Worm (Caenorhabditis elegans) whole organism, young adult: ENCODE data around the gene ceh-13.

Experiments used
- F22D6.2 ChIP-seq: sonication (generic microtip); optimal IDR thresholded peaks from 2 replicates; lab custom pipeline; 2016; ENCODE audit warnings: mild to moderate bottlenecking, missing genetic modification characterization, missing compliant biosample characterization
- F33H1.4 ChIP-seq: fragments of 200-800 bp; sonication (Bioruptor generic); IDR thresholded peaks from 2 replicates; pipeline ENCODE4 v1.3.6; 2022; ENCODE audit warnings: missing genetic modification reagents, missing genetic modification characterization, missing compliant biosample characterization
- F57A8.1 ChIP-seq: fragments of 200-800 bp; sonication (Bioruptor generic); optimal IDR thresholded peaks from 2 replicates; lab custom pipeline; 2018; ENCODE audit warnings: mild to moderate bottlenecking, missing genetic modification characterization, moderate library complexity, missing compliant biosample characterization
- K11D2.4 ChIP-seq: fragments of 200-800 bp; sonication (Bioruptor generic); IDR thresholded peaks from 2 replicates; pipeline ENCODE4 v1.3.6; 2022; ENCODE audit warnings: missing genetic modification reagents, missing genetic modification characterization, missing compliant biosample characterization
- K12H6.12 ChIP-seq: fragments of 200-800 bp; sonication (Bioruptor generic); optimal IDR thresholded peaks from 2 replicates; lab custom pipeline; 2018; ENCODE audit warnings: mild to moderate bottlenecking, missing genetic modification characterization, missing compliant biosample characterization
- T07F8.4 ChIP-seq: sonication (generic microtip); optimal IDR thresholded peaks from 2 replicates; lab custom pipeline; 2016; ENCODE audit warnings: mild to moderate bottlenecking, missing genetic modification characterization, moderate library complexity, missing compliant biosample characterization
- Y53F4B.3 ChIP-seq: fragments of 200-800 bp; sonication (Bioruptor generic); IDR thresholded peaks from 2 replicates; pipeline ENCODE4 v1.3.6; 2022; ENCODE audit warnings: missing genetic modification reagents, missing genetic modification characterization, missing compliant biosample characterization
- Y67H2A.10 ChIP-seq: fragments of 200-800 bp; sonication (Bioruptor generic); conservative IDR thresholded peaks from 2 replicates; pipeline ENCODE4 v1.3.6; 2022; ENCODE audit warnings: missing genetic modification reagents, missing genetic modification characterization, missing compliant biosample characterization
- Y95B8A.8 ChIP-seq: fragments of 200-800 bp; sonication (Bioruptor generic); IDR thresholded peaks from 2 replicates; pipeline ENCODE4 v1.3.6; 2022; ENCODE audit warnings: missing genetic modification reagents, missing genetic modification characterization, missing compliant biosample characterization
- ZK185.1 ChIP-seq: sonication (generic microtip); optimal IDR thresholded peaks from 2 replicates; lab custom pipeline; 2016; ENCODE audit warnings: mild to moderate bottlenecking, missing genetic modification characterization, missing compliant biosample characterization; ENCODE audit not compliant: poor library complexity, severe bottlenecking
- ama-1 ChIP-seq, 3 experiments: fragments of 150-350 bp in 1 of 3; sonication (generic microtip) in 2 of 3; optimal IDR thresholded peaks; 2 replicates each; lab custom pipeline; 2014 to 2018; ENCODE audit warnings: missing biosample characterization in 2 of 3, missing genetic modification characterization in 2 of 3, missing genetic modification reagents in 2 of 3
- attf-3 ChIP-seq: fragments of 200-800 bp; sonication (Bioruptor generic); conservative IDR thresholded peaks from 2 replicates; pipeline ENCODE4 v1.3.6; 2022; ENCODE audit warnings: missing genetic modification reagents, missing genetic modification characterization, missing compliant biosample characterization
- bed-1 ChIP-seq: fragments of 200-800 bp; sonication (Bioruptor generic); IDR thresholded peaks from 2 replicates; pipeline ENCODE4 v1.3.6; 2022; ENCODE audit warnings: missing genetic modification reagents, missing genetic modification characterization, missing compliant biosample characterization
- ceh-91 ChIP-seq: fragments of 200-800 bp; sonication (Bioruptor generic); IDR thresholded peaks from 2 replicates; pipeline ENCODE4 v1.3.6; 2022; ENCODE audit warnings: missing genetic modification reagents, missing genetic modification characterization, missing compliant biosample characterization
- die-1 ChIP-seq: sonication (generic microtip); optimal IDR thresholded peaks from 2 replicates; lab custom pipeline; 2016; ENCODE audit warnings: missing genotype, mild to moderate bottlenecking, missing genetic modification characterization, missing compliant biosample characterization
- egl-18 ChIP-seq: fragments of 200-800 bp; sonication (Bioruptor generic); IDR thresholded peaks from 2 replicates; pipeline ENCODE4 v1.3.6; 2022; ENCODE audit warnings: missing genetic modification reagents, missing genetic modification characterization, missing compliant biosample characterization
- hlh-26 ChIP-seq: fragments of 200-800 bp; sonication (Bioruptor generic); conservative IDR thresholded peaks from 2 replicates; pipeline ENCODE4 v1.3.6; 2022; ENCODE audit warnings: missing genetic modification reagents, missing genetic modification characterization, missing compliant biosample characterization
- lin-40 ChIP-seq: sonication (generic microtip); optimal IDR thresholded peaks from 2 replicates; lab custom pipeline; 2016; ENCODE audit warnings: missing genetic modification characterization, mild to moderate bottlenecking, missing compliant biosample characterization, missing genotype, missing genetic modification reagents
- lin-54 ChIP-seq: fragments of 200-800 bp; sonication (Bioruptor generic); optimal IDR thresholded peaks from 2 replicates; lab custom pipeline; 2018; ENCODE audit warnings: mild to moderate bottlenecking, missing genetic modification characterization, missing compliant biosample characterization
- lir-1 ChIP-seq: fragments of 200-800 bp; sonication (Bioruptor generic); conservative IDR thresholded peaks from 2 replicates; pipeline ENCODE4 v1.3.6; 2022; ENCODE audit warnings: missing genetic modification reagents, missing genetic modification characterization, missing compliant biosample characterization
- lsy-27 ChIP-seq: sonication (generic microtip); optimal IDR thresholded peaks from 2 replicates; lab custom pipeline; 2017; ENCODE audit warnings: missing genetic modification characterization, mild to moderate bottlenecking, missing compliant biosample characterization, antibody characterized with exemption, missing genotype, borderline replicate concordance; ENCODE audit not compliant: insufficient read depth
- madf-10 ChIP-seq: sonication (generic microtip); optimal IDR thresholded peaks from 2 replicates; lab custom pipeline; 2016; ENCODE audit warnings: mild to moderate bottlenecking, missing genetic modification characterization, missing compliant biosample characterization
- madf-3 ChIP-seq: fragments of 200-800 bp; sonication (Bioruptor generic); IDR thresholded peaks from 2 replicates; pipeline ENCODE4 v1.3.6; 2022; ENCODE audit warnings: missing genetic modification reagents, missing genetic modification characterization, missing compliant biosample characterization
- mcd-1 ChIP-seq: fragments of 200-800 bp; sonication (Bioruptor generic); IDR thresholded peaks from 2 replicates; pipeline ENCODE4 v1.3.6; 2022; ENCODE audit warnings: missing genetic modification reagents, missing genetic modification characterization, missing compliant biosample characterization
- mel-28 ChIP-seq: sonication (generic microtip); optimal IDR thresholded peaks from 2 replicates; lab custom pipeline; 2016; ENCODE audit warnings: borderline replicate concordance, mild to moderate bottlenecking, missing genetic modification characterization, missing compliant biosample characterization
- nfya-2 ChIP-seq: fragments of 200-800 bp; sonication (Bioruptor generic); IDR thresholded peaks from 2 replicates; pipeline ENCODE4 v1.3.6; 2022; ENCODE audit warnings: missing genetic modification reagents, missing genetic modification characterization, missing compliant biosample characterization
- nhr-80 ChIP-seq: sonication (generic microtip); optimal IDR thresholded peaks from 2 replicates; lab custom pipeline; 2016; ENCODE audit warnings: missing genetic modification characterization, missing compliant biosample characterization
- repo-1 ChIP-seq: sonication (generic microtip); optimal IDR thresholded peaks from 2 replicates; lab custom pipeline; 2017; ENCODE audit warnings: mild to moderate bottlenecking, missing genetic modification characterization, missing compliant biosample characterization
- tbp1 ChIP-seq: fragments of 200-800 bp; sonication (Bioruptor generic); optimal IDR thresholded peaks from 2 replicates; lab custom pipeline; 2018; ENCODE audit warnings: mild to moderate bottlenecking, missing genetic modification characterization, missing compliant biosample characterization
- tbx-9 ChIP-seq: sonication (generic microtip); optimal IDR thresholded peaks from 2 replicates; lab custom pipeline; 2016; ENCODE audit warnings: borderline replicate concordance, missing genetic modification characterization, inconsistent platforms, missing compliant biosample characterization
- tlf-1 ChIP-seq: fragments of 200-800 bp; sonication (Bioruptor generic); optimal IDR thresholded peaks from 2 replicates; lab custom pipeline; 2018; ENCODE audit warnings: mild to moderate bottlenecking, missing genetic modification characterization, missing compliant biosample characterization
- unc-130 ChIP-seq: sonication (generic microtip); optimal IDR thresholded peaks from 2 replicates; lab custom pipeline; 2016; ENCODE audit warnings: missing genetic modification reagents, missing genetic modification characterization, missing compliant biosample characterization
- unc-62 ChIP-seq: fragments of 150-350 bp; optimal IDR thresholded peaks from 2 replicates; lab custom pipeline; 2014; ENCODE audit warnings: missing biosample characterization, missing genetic modification reagents, missing genetic modification characterization
- ztf-25 ChIP-seq: fragments of 200-800 bp; sonication (Bioruptor generic); IDR thresholded peaks from 2 replicates; pipeline ENCODE4 v1.3.6; 2022; ENCODE audit warnings: missing genetic modification reagents, missing genetic modification characterization, missing compliant biosample characterization
- ztf-6 ChIP-seq: fragments of 200-800 bp; sonication (Bioruptor generic); IDR thresholded peaks from 2 replicates; pipeline ENCODE4 v1.3.6; 2022; ENCODE audit warnings: missing genetic modification reagents, missing genetic modification characterization, missing compliant biosample characterization

The ceh-13 gene

ce11 chrIII:7542037-7542436 lies 13.4 kb upstream of the ceh-13 start:
- no peak for TF ChIP-seq ztf-25 (GFP tag; lab: Robert Waterston, UW)
- no peak for TF ChIP-seq F33H1.4 (GFP tag; lab: Robert Waterston, UW)
- no peak for TF ChIP-seq ceh-91 (GFP tag; lab: Robert Waterston, UW)
- no peak for TF ChIP-seq lir-1 (GFP tag; lab: Robert Waterston, UW)
- no peak for TF ChIP-seq unc-62

- TF ChIP-seq tbx-9 (tag; lab: Kevin White, UChicago) (no peak), repo-1 (no peak), lin-40 (no peak), lsy-27 (tag; lab: Kevin White, UChicago) (no peak)
Measured at ce11 chrIII:7544211-7544610, 11.2 kb upstream of the ceh-13 start.

DNA sequence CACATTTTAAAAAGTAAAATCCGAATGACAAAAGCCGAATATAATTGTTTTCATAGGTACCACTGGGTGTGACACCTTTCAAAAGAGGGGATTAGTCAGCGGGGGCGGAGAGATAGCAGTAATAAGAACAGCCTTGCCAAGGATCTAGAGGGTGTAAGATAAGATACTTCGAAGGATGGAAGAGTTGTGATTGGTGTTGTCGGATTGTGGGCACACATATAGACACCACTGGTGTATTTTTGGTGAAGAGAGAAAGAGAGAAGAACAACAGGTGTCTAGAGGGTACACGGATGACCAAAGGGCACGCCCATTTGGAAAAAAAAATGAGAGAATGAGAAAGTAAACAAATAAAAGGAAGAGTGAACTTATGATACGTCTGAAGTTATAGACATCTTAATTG lies 10.3 kb upstream of the ceh-13 start:
- TF ChIP-seq attf-3 (no peak), bed-1 (GFP tag; lab: Robert Waterston, UW) (no peak), unc-130 (no peak), die-1 (no peak), F22D6.2 (tag; lab: Kevin White, UChicago) (no peak), ztf-6 (GFP tag; lab: Robert Waterston, UW) (no peak), tbp1 (no peak), unc-62 (no peak), Y53F4B.3 (GFP tag; lab: Robert Waterston, UW) (no peak), Y95B8A.8 (GFP tag; lab: Robert Waterston, UW) (no peak), madf-3 (GFP tag; lab: Robert Waterston, UW) (no peak), lin-54 (GFP tag; lab: Kevin White, UChicago) (no peak), tlf-1 (GFP tag; lab: Kevin White, UChicago) (no peak), Y67H2A.10 (GFP tag; lab: Robert Waterston, UW) (no peak), K11D2.4 (GFP tag; lab: Robert Waterston, UW) (no peak), tbx-9 (tag; lab: Kevin White, UChicago) (no peak), madf-10 (tag; lab: Kevin White, UChicago) (no peak)
- TF ChIP-seq, all 124 proteins: peak for 0

ce11 chrIII:7548963-7549362 lies 6.5 kb upstream of the ceh-13 start:
- TF ChIP-seq hlh-26 (GFP tag; lab: Robert Waterston, UW) (no peak), K12H6.12 (tag; lab: Kevin White, UChicago) (peak; percentile 9), ama-1 (optimal IDR thresholded peaks at IDR 0.05; lab: Kevin White, UChicago) (no peak), ama-1 (GFP tag; optimal IDR thresholded peaks at IDR 0.05; lab: Kevin White, UChicago) (no peak)

- TF ChIP-seq mcd-1 (no peak), unc-62 (peak; percentile 18), egl-18 (GFP tag; lab: Robert Waterston, UW) (no peak), nfya-2 (no peak), mel-28 (tag; lab: Kevin White, UChicago) (no peak), nhr-80 (tag; lab: Kevin White, UChicago) (no peak), F57A8.1 (no peak), T07F8.4 (tag; lab: Kevin White, UChicago) (no peak), ZK185.1 (tag; lab: Kevin White, UChicago) (no peak)
Measured at ce11 chrIII:7550979-7551378, 4.5 kb upstream of the ceh-13 start.
